Worm (Caenorhabditis elegans) whole organism, young adult: ENCODE results near the gene T24E12.6.
A peak's percentile ranks its signal among the peaks of the same experiment; 100 is the strongest.

ENCODE experiments used
- B0336.3 ChIP-seq: fragments of 200-800 bp; sonication (Bioruptor generic); IDR thresholded peaks from 2 replicates; pipeline ENCODE4 v1.3.6; 2022; ENCODE audit warnings: missing genetic modification characterization, missing compliant biosample characterization
- C06A6.2 ChIP-seq: fragments of 200-800 bp; sonication (Bioruptor generic); conservative IDR thresholded peaks from 2 replicates; pipeline ENCODE4 v1.3.6; 2022; ENCODE audit warnings: missing genetic modification characterization, missing compliant biosample characterization
- K11D2.4 ChIP-seq: fragments of 200-800 bp; sonication (Bioruptor generic); IDR thresholded peaks from 2 replicates; pipeline ENCODE4 v1.3.6; 2022; ENCODE audit warnings: missing genetic modification reagents, missing genetic modification characterization, missing compliant biosample characterization
- K12H6.12 ChIP-seq: fragments of 200-800 bp; sonication (Bioruptor generic); optimal IDR thresholded peaks from 2 replicates; lab custom pipeline; 2018; ENCODE audit warnings: mild to moderate bottlenecking, missing genetic modification characterization, missing compliant biosample characterization
- Y53G8AR.9 ChIP-seq: fragments of 200-800 bp; sonication (Bioruptor generic); conservative IDR thresholded peaks from 2 replicates; pipeline ENCODE4 v1.3.6; 2022; ENCODE audit warnings: missing genetic modification reagents, missing genetic modification characterization, missing compliant biosample characterization
- Y67H2A.10 ChIP-seq: fragments of 200-800 bp; sonication (Bioruptor generic); conservative IDR thresholded peaks from 2 replicates; pipeline ENCODE4 v1.3.6; 2022; ENCODE audit warnings: missing genetic modification reagents, missing genetic modification characterization, missing compliant biosample characterization
- ZK185.1 ChIP-seq: sonication (generic microtip); optimal IDR thresholded peaks from 2 replicates; lab custom pipeline; 2016; ENCODE audit warnings: mild to moderate bottlenecking, missing genetic modification characterization, missing compliant biosample characterization; ENCODE audit not compliant: poor library complexity, severe bottlenecking
- atf-7 ChIP-seq: sonication (generic microtip); optimal IDR thresholded peaks from 2 replicates; lab custom pipeline; 2017; ENCODE audit warnings: mild to moderate bottlenecking, missing genetic modification characterization, missing compliant biosample characterization
- attf-6 ChIP-seq: fragments of 200-800 bp; sonication (Bioruptor generic); IDR thresholded peaks from 2 replicates; pipeline ENCODE4 v1.3.6; 2022; ENCODE audit warnings: missing genetic modification reagents, missing genetic modification characterization, missing compliant biosample characterization
- bed-2 ChIP-seq: fragments of 200-800 bp; sonication (Bioruptor generic); IDR thresholded peaks from 2 replicates; pipeline ENCODE4 v1.3.6; 2022; ENCODE audit warnings: missing genetic modification reagents, missing genetic modification characterization, missing compliant biosample characterization
- cebp-1 ChIP-seq, 2 experiments: fragments of 200-800 bp in 1 of 2; sonication (Bioruptor generic) in 1 of 2; sonication (generic microtip) in 1 of 2; IDR thresholded peaks in 1 of 2; optimal IDR thresholded peaks in 1 of 2; 2 replicates each; pipeline versions ENCODE4 v1.3.6 to Lab custom; 2017 to 2022; ENCODE audit warnings: missing compliant biosample characterization in 2 of 2, missing genetic modification characterization in 2 of 2, mild to moderate bottlenecking in 1 of 2, missing genetic modification reagents in 1 of 2, moderate library complexity in 1 of 2
- ceh-100 ChIP-seq: fragments of 200-800 bp; sonication (Bioruptor generic); IDR thresholded peaks from 2 replicates; pipeline ENCODE4 v1.3.6; 2022; ENCODE audit warnings: missing genetic modification reagents, missing genetic modification characterization, missing compliant biosample characterization
- ceh-40 ChIP-seq: fragments of 200-800 bp; sonication (Bioruptor generic); IDR thresholded peaks from 2 replicates; pipeline ENCODE4 v1.3.6; 2022; ENCODE audit warnings: missing genetic modification characterization, missing compliant biosample characterization
- dpl-1 ChIP-seq: fragments of 150-350 bp; optimal IDR thresholded peaks from 2 replicates; lab custom pipeline; 2014; ENCODE audit warnings: missing biosample characterization, missing genetic modification reagents, missing genetic modification characterization
- egl-18 ChIP-seq: fragments of 200-800 bp; sonication (Bioruptor generic); IDR thresholded peaks from 2 replicates; pipeline ENCODE4 v1.3.6; 2022; ENCODE audit warnings: missing genetic modification reagents, missing genetic modification characterization, missing compliant biosample characterization
- egl-44 ChIP-seq: fragments of 200-800 bp; sonication (Bioruptor generic); IDR thresholded peaks from 2 replicates; pipeline ENCODE4 v1.3.6; 2022; ENCODE audit warnings: missing genetic modification reagents, missing genetic modification characterization, missing compliant biosample characterization
- ets-4 ChIP-seq: fragments of 200-800 bp; sonication (Bioruptor generic); optimal IDR thresholded peaks from 2 replicates; lab custom pipeline; 2018; ENCODE audit warnings: mild to moderate bottlenecking, missing genetic modification characterization, missing compliant biosample characterization
- him-1 ChIP-seq: sonication (generic microtip); optimal IDR thresholded peaks from 2 replicates; lab custom pipeline; 2016; ENCODE audit warnings: missing genotype, missing genetic modification reagents, missing genetic modification characterization, missing compliant biosample characterization
- hmg-20 ChIP-seq: fragments of 200-800 bp; sonication (Bioruptor generic); IDR thresholded peaks from 2 replicates; pipeline ENCODE4 v1.3.6; 2022; ENCODE audit warnings: missing genetic modification reagents, missing genetic modification characterization, missing compliant biosample characterization
- lag-1 ChIP-seq: fragments of 200-800 bp; sonication (Bioruptor generic); IDR thresholded peaks from 2 replicates; pipeline ENCODE4 v1.3.6; 2022; ENCODE audit warnings: missing genetic modification reagents, missing genetic modification characterization, missing compliant biosample characterization
- lir-1 ChIP-seq: fragments of 200-800 bp; sonication (Bioruptor generic); conservative IDR thresholded peaks from 2 replicates; pipeline ENCODE4 v1.3.6; 2022; ENCODE audit warnings: missing genetic modification reagents, missing genetic modification characterization, missing compliant biosample characterization
- madf-3 ChIP-seq: fragments of 200-800 bp; sonication (Bioruptor generic); IDR thresholded peaks from 2 replicates; pipeline ENCODE4 v1.3.6; 2022; ENCODE audit warnings: missing genetic modification reagents, missing genetic modification characterization, missing compliant biosample characterization
- madf-6 ChIP-seq: fragments of 200-800 bp; sonication (Bioruptor generic); IDR thresholded peaks from 2 replicates; pipeline ENCODE4 v1.3.6; 2022; ENCODE audit warnings: missing genetic modification reagents, missing genetic modification characterization, missing compliant biosample characterization
- mes-4 ChIP-seq: sonication (generic microtip); optimal IDR thresholded peaks from 2 replicates; lab custom pipeline; 2016; ENCODE audit warnings: missing genotype, missing genetic modification characterization, missing compliant biosample characterization
- nhr-80 ChIP-seq: sonication (generic microtip); optimal IDR thresholded peaks from 2 replicates; lab custom pipeline; 2016; ENCODE audit warnings: missing genetic modification characterization, missing compliant biosample characterization
- nhr-90 ChIP-seq: sonication (generic microtip); optimal IDR thresholded peaks from 2 replicates; lab custom pipeline; 2016; ENCODE audit warnings: missing genotype, mild to moderate bottlenecking, missing genetic modification characterization, missing compliant biosample characterization
- rec-8 ChIP-seq, 2 experiments: sonication (generic microtip); optimal IDR thresholded peaks; 2 replicates each; lab custom pipeline; 2016; ENCODE audit warnings: mild to moderate bottlenecking in 2 of 2, missing genetic modification characterization in 2 of 2, missing genetic modification reagents in 2 of 2, missing genotype in 2 of 2, missing biosample characterization in 1 of 2, missing compliant biosample characterization in 1 of 2, moderate library complexity in 1 of 2
- sea-2 ChIP-seq: fragments of 200-800 bp; sonication (Bioruptor generic); IDR thresholded peaks from 2 replicates; pipeline ENCODE4 v1.3.6; 2022; ENCODE audit warnings: missing genetic modification characterization, missing compliant biosample characterization
- snpc-4 ChIP-seq, 5 experiments: fragments of 150-350 bp in 1 of 5; sonication (generic microtip) in 4 of 5; optimal IDR thresholded peaks; 2 replicates each; lab custom pipeline; 2014 to 2018; ENCODE audit warnings: missing genetic modification characterization in 5 of 5, missing biosample characterization in 3 of 5, antibody characterized with exemption in 2 of 5, mild to moderate bottlenecking in 2 of 5, missing compliant biosample characterization in 2 of 5, missing genotype in 2 of 5, moderate library complexity in 2 of 5, missing genetic modification reagents in 1 of 5
- tbp1 ChIP-seq: fragments of 200-800 bp; sonication (Bioruptor generic); optimal IDR thresholded peaks from 2 replicates; lab custom pipeline; 2018; ENCODE audit warnings: mild to moderate bottlenecking, missing genetic modification characterization, missing compliant biosample characterization
- tlf-1 ChIP-seq: fragments of 200-800 bp; sonication (Bioruptor generic); optimal IDR thresholded peaks from 2 replicates; lab custom pipeline; 2018; ENCODE audit warnings: mild to moderate bottlenecking, missing genetic modification characterization, missing compliant biosample characterization
- unc-62 ChIP-seq: fragments of 150-350 bp; optimal IDR thresholded peaks from 2 replicates; lab custom pipeline; 2014; ENCODE audit warnings: missing biosample characterization, missing genetic modification reagents, missing genetic modification characterization
- xnd-1 ChIP-seq: sonication (generic microtip); optimal IDR thresholded peaks from 2 replicates; lab custom pipeline; 2016; ENCODE audit warnings: missing genotype, missing genetic modification reagents, missing genetic modification characterization, missing compliant biosample characterization
- ztf-25 ChIP-seq: fragments of 200-800 bp; sonication (Bioruptor generic); IDR thresholded peaks from 2 replicates; pipeline ENCODE4 v1.3.6; 2022; ENCODE audit warnings: missing genetic modification reagents, missing genetic modification characterization, missing compliant biosample characterization

T24E12.6 gene

ce11 chrII:3806964-3807363 is 45.5 kb upstream of the T24E12.6 start, which contains the start of gene F54D10.4:
Gene F54D10.4, minus strand, starts transcription at chrII:3807064.
- TF ChIP-seq madf-6 (GFP tag; lab: Robert Waterston, UW) (0 out of 2 replicates have a peak, but pooled peaks have one; percentile 9), egl-18 (GFP tag; lab: Robert Waterston, UW) (no peak)

ce11 chrII:3805518-3805917 is 44.0 kb upstream of the T24E12.6 start:
- TF ChIP-seq nhr-90 (tag; lab: Kevin White, UChicago): no peak
- no peak for TF ChIP-seq ceh-100 (GFP tag; lab: Robert Waterston, UW)
- TF ChIP-seq sea-2 (GFP tag; lab: Robert Waterston, UW): no peak
- no peak for TF ChIP-seq K11D2.4
- no peak for TF ChIP-seq ceh-40 (GFP tag; lab: Robert Waterston, UW)
- no peak for TF ChIP-seq attf-6
- no peak for TF ChIP-seq snpc-4 (GFP tag; optimal IDR thresholded peaks at IDR 0.05; lab: Kevin White, UChicago)
- no peak for TF ChIP-seq snpc-4 (tag; optimal IDR thresholded peaks at IDR 0.05; lab: Kevin White, UChicago)
- TF ChIP-seq Y67H2A.10 (GFP tag; lab: Robert Waterston, UW): no peak
- TF ChIP-seq madf-3 (GFP tag; lab: Robert Waterston, UW): no peak
- TF ChIP-seq hmg-20 (GFP tag; lab: Robert Waterston, UW): no peak
- no peak for TF ChIP-seq lag-1
- TF ChIP-seq lir-1 (GFP tag; lab: Robert Waterston, UW): no peak
- no peak for TF ChIP-seq tbp1 (GFP tag; lab: Kevin White, UChicago)
- TF ChIP-seq egl-44 (GFP tag; lab: Robert Waterston, UW): no peak
- TF ChIP-seq egl-18 (GFP tag; lab: Robert Waterston, UW): no peak
- no peak for TF ChIP-seq ets-4 (GFP tag; lab: Kevin White, UChicago)

- TF ChIP-seq atf-7 (tag; lab: Kevin White, UChicago) (no peak), nhr-80 (tag; lab: Kevin White, UChicago) (no peak)
Measured at ce11 chrII:3803219-3803618, 41.7 kb upstream of the T24E12.6 start, which contains the start of gene ins-32. Gene ins-32, minus strand, starts transcription at chrII:3803319.

ce11 chrII:3795323-3795722 is 33.8 kb upstream of the T24E12.6 start, which contains the start of gene Y8A9A.2:
Gene Y8A9A.2, plus strand, starts transcription at chrII:3795623.
- TF ChIP-seq unc-62 (GFP tag; lab: Kevin White, UChicago) (no peak), cebp-1 (GFP tag; IDR thresholded peaks at IDR 0.05; lab: Robert Waterston, UW) (no peak), cebp-1 (tag; optimal IDR thresholded peaks at IDR 0.05; lab: Kevin White, UChicago) (no peak), C06A6.2 (no peak), xnd-1 (tag; lab: Kevin White, UChicago) (no peak), B0336.3 (GFP tag; lab: Robert Waterston, UW) (no peak), ceh-100 (GFP tag; lab: Robert Waterston, UW) (no peak), dpl-1 (GFP tag; lab: Kevin White, UChicago) (no peak), tbp1 (GFP tag; lab: Kevin White, UChicago) (no peak), bed-2 (GFP tag; lab: Robert Waterston, UW) (no peak), ZK185.1 (tag; lab: Kevin White, UChicago) (no peak), ztf-25 (GFP tag; lab: Robert Waterston, UW) (no peak), Y53G8AR.9 (no peak), mes-4 (tag; lab: Kevin White, UChicago) (no peak), tlf-1 (GFP tag; lab: Kevin White, UChicago) (no peak), him-1 (tag; lab: Kevin White, UChicago) (no peak), rec-8 (tag; optimal IDR thresholded peaks at IDR 0.05; lab: Kevin White, UChicago) (no peak), Y67H2A.10 (GFP tag; lab: Robert Waterston, UW) (no peak), K12H6.12 (no peak)
